Fruit fly (Drosophila melanogaster): ENCODE data around the gene FER.
A peak's percentile ranks its signal among the peaks of the same experiment; 100 is the strongest.

Gene FER

dm6 chr3R:9353276-9353652 lies 41.1 kb downstream of the FER start (continued):
- TF ChIP-seq gem (tag; optimal IDR thresholded peaks at IDR 0.05) (peak; percentile 96), CG8924 (tag; optimal IDR thresholded peaks at IDR 0.05) (peak; percentile 94), CG17359 (tag; optimal IDR thresholded peaks at IDR 0.05) (peak; percentile 91), YL-1 (GFP tag; optimal IDR thresholded peaks at IDR 0.05) (peak; percentile 47), CG33557 (GFP tag; optimal IDR thresholded peaks at IDR 0.05) (peak; percentile 60), Doc3 (GFP tag; IDR thresholded peaks at IDR 0.05; ENCODE audit: partially characterized antibody) (no peak), CG15479 (GFP tag; optimal IDR thresholded peaks at IDR 0.05) (no peak), CG17361 (GFP tag; IDR thresholded peaks at IDR 0.05) (no peak), PHDP (tag; optimal IDR thresholded peaks at IDR 0.05) (peak; percentile 92), CG14441 (GFP tag; IDR thresholded peaks at IDR 0.05) (no peak), E2f2 (GFP tag; IDR thresholded peaks at IDR 0.05) (no peak), Awh (GFP tag; IDR thresholded peaks at IDR 0.05) (no peak), CG18011 (GFP tag; optimal IDR thresholded peaks at IDR 0.05) (peak; percentile 45), Hr39 (optimal IDR thresholded peaks at IDR 0.05) (no peak), jumu (GFP tag; optimal IDR thresholded peaks at IDR 0.05) (peak; percentile 17), CG1832 (GFP tag; optimal IDR thresholded peaks at IDR 0.05) (no peak), Doc2 (GFP tag; IDR thresholded peaks at IDR 0.05) (no peak), HLH4C (GFP tag; IDR thresholded peaks at IDR 0.05; ENCODE audit: partially characterized antibody) (no peak), cwo (GFP tag; optimal IDR thresholded peaks at IDR 0.05) (peak; percentile 80), ERR (GFP tag; optimal IDR thresholded peaks at IDR 0.05) (no peak), CG12659 (GFP tag; optimal IDR thresholded peaks at IDR 0.05) (peak; percentile 91), NC2β (GFP tag; optimal IDR thresholded peaks at IDR 0.05) (peak; percentile 16), Camta (GFP tag; optimal IDR thresholded peaks at IDR 0.05) (peak; percentile 27), CG18476 (GFP tag; optimal IDR thresholded peaks at IDR 0.05) (peak; percentile 85), CG6791 (GFP tag; IDR thresholded peaks at IDR 0.05; ENCODE audit: partially characterized antibody) (no peak), phol (tag; optimal IDR thresholded peaks at IDR 0.05) (peak; percentile 92), CG1647 (GFP tag; optimal IDR thresholded peaks at IDR 0.05) (peak; percentile 46), CG10267 (tag; optimal IDR thresholded peaks at IDR 0.05) (peak; percentile 89), crp (GFP tag; optimal IDR thresholded peaks at IDR 0.05) (peak in 1 of 2 experiments; percentile 28), CG13287 (GFP tag; IDR thresholded peaks at IDR 0.05; ENCODE audit: partially characterized antibody) (no peak), CG11093 (GFP tag; IDR thresholded peaks at IDR 0.05) (peak; percentile 64; the same call in 2 of the 3 replicates), peb (GFP tag; IDR thresholded peaks at IDR 0.05) (no peak), ranshi (GFP tag; IDR thresholded peaks at IDR 0.05) (no peak), CG31441 (GFP tag; IDR thresholded peaks at IDR 0.05) (no peak), eve (GFP tag; optimal IDR thresholded peaks at IDR 0.05) (peak in 1 of 2 experiments; percentile 91), tll (GFP tag; optimal IDR thresholded peaks at IDR 0.05) (peak in 1 of 2 experiments; percentile 68), stc (GFP tag; IDR thresholded peaks at IDR 0.05) (no peak), chn (GFP tag; optimal IDR thresholded peaks at IDR 0.05) (peak; percentile 49), CG6813 (GFP tag; optimal IDR thresholded peaks at IDR 0.05) (peak; percentile 85), CG15601 (tag; optimal IDR thresholded peaks at IDR 0.05) (peak; percentile 90), Sin3A (optimal IDR thresholded peaks at IDR 0.05) (no peak), CG8359 (GFP tag; optimal IDR thresholded peaks at IDR 0.05; ENCODE audit: borderline replicate concordance) (peak; percentile 63), Eip74EF (GFP tag; optimal IDR thresholded peaks at IDR 0.05) (peak in 1 of 2 experiments; percentile 88), sob (GFP tag; IDR thresholded peaks at IDR 0.05) (no peak), CG15011 (GFP tag; optimal IDR thresholded peaks at IDR 0.05) (peak; percentile 72), lov (optimal IDR thresholded peaks at IDR 0.05) (no peak), lov (GFP tag; IDR thresholded peaks at IDR 0.05) (no peak), zfh2 (GFP tag; optimal IDR thresholded peaks at IDR 0.05) (peak; percentile 1)

All from whole organism, embryonic.